Fruit fly (Drosophila melanogaster) whole organism, embryonic: ENCODE results near the gene Ifrd1.

ENCODE experiments used
- Bgb ChIP-seq: fragments of 200-800 bp; sonication (Bioruptor generic); IDR thresholded peaks from 2 replicates; pipeline ENCODE4 v1.3.6; 2022; ENCODE audit warnings: missing biosample characterization, missing genetic modification characterization; ENCODE audit not compliant: partially characterized antibody
- CG10274 ChIP-seq: fragments of 200-800 bp; sonication (Bioruptor generic); optimal IDR thresholded peaks from 3 replicates; lab custom pipeline; 2017; ENCODE audit warnings: missing biosample characterization, mild to moderate bottlenecking, missing genetic modification characterization
- CG10321 ChIP-seq: fragments of 200-800 bp; sonication (Bioruptor generic); IDR thresholded peaks from 2 replicates; pipeline ENCODE4 v1.3.6; 2022; ENCODE audit warnings: missing biosample characterization, missing genetic modification characterization
- CG10654 ChIP-seq: fragments of 200-800 bp; sonication (Bioruptor generic); optimal IDR thresholded peaks from 2 replicates; lab custom pipeline; 2016; ENCODE audit warnings: missing biosample characterization, missing genetic modification characterization
- CG11398 ChIP-seq: fragments of 200-800 bp; sonication (Bioruptor generic); optimal IDR thresholded peaks from 2 replicates; lab custom pipeline; 2016; ENCODE audit warnings: missing biosample characterization, missing genetic modification characterization
- CG11456 ChIP-seq: fragments of 200-800 bp; sonication (Bioruptor generic); IDR thresholded peaks from 3 replicates; pipeline ENCODE4 v1.3.6; 2022; ENCODE audit warnings: missing biosample characterization, missing genetic modification characterization
- CG13894 ChIP-seq: fragments of 200-800 bp; sonication (Bioruptor generic); optimal IDR thresholded peaks from 3 replicates; lab custom pipeline; 2018; ENCODE audit warnings: missing biosample characterization, mild to moderate bottlenecking, missing genetic modification characterization, moderate library complexity
- CG15601 ChIP-seq: fragments of 200-800 bp; sonication (Bioruptor generic); optimal IDR thresholded peaks from 3 replicates; lab custom pipeline; 2019; ENCODE audit warnings: missing biosample characterization, mild to moderate bottlenecking, missing genetic modification characterization, moderate library complexity
- CG17328 ChIP-seq: fragments of 200-800 bp; sonication (Bioruptor generic); IDR thresholded peaks from 2 replicates; pipeline ENCODE4 v1.3.6; 2022; ENCODE audit warnings: missing biosample characterization, missing genetic modification characterization
- CG17385 ChIP-seq: fragments of 200-800 bp; sonication (Bioruptor generic); optimal IDR thresholded peaks from 3 replicates; lab custom pipeline; 2018; ENCODE audit warnings: missing biosample characterization, mild to moderate bottlenecking, missing genetic modification characterization
- CG2875 ChIP-seq: fragments of 200-800 bp; sonication (Bioruptor generic); optimal IDR thresholded peaks from 2 replicates; lab custom pipeline; 2017; ENCODE audit warnings: missing biosample characterization, mild to moderate bottlenecking, missing genetic modification characterization, missing genetic modification reagents
- CG3407 ChIP-seq: fragments of 200-800 bp; sonication (Bioruptor generic); optimal IDR thresholded peaks from 2 replicates; lab custom pipeline; 2018; ENCODE audit warnings: missing biosample characterization, mild to moderate bottlenecking, missing genetic modification characterization
- CG42726 ChIP-seq: fragments of 200-800 bp; sonication (Bioruptor generic); IDR thresholded peaks from 2 replicates; pipeline ENCODE4 v1.3.6; 2022; ENCODE audit warnings: missing biosample characterization, missing genetic modification characterization; ENCODE audit not compliant: partially characterized antibody
- CG4424 ChIP-seq: fragments of 200-800 bp; sonication (Bioruptor generic); optimal IDR thresholded peaks from 3 replicates; lab custom pipeline; 2016; ENCODE audit warnings: missing biosample characterization, missing genetic modification characterization
- CG4730 ChIP-seq: fragments of 200-800 bp; sonication (Bioruptor generic); IDR thresholded peaks from 2 replicates; pipeline ENCODE4 v1.3.6; 2022; ENCODE audit warnings: missing biosample characterization, missing genetic modification characterization
- CG4820 ChIP-seq: fragments of 200-800 bp; sonication (Bioruptor generic); optimal IDR thresholded peaks from 3 replicates; lab custom pipeline; 2016; ENCODE audit warnings: missing biosample characterization, missing genetic modification characterization
- CG6791 ChIP-seq: fragments of 200-800 bp; sonication (Bioruptor generic); IDR thresholded peaks from 3 replicates; pipeline ENCODE4 v1.3.6; 2022; ENCODE audit warnings: missing biosample characterization, missing genetic modification characterization; ENCODE audit not compliant: partially characterized antibody
- CG7745 ChIP-seq: fragments of 200-800 bp; sonication (Bioruptor generic); optimal IDR thresholded peaks from 2 replicates; lab custom pipeline; 2018; ENCODE audit warnings: missing biosample characterization, mild to moderate bottlenecking, missing genetic modification characterization, moderate library complexity
- CG7987 ChIP-seq: fragments of 200-800 bp; sonication (Bioruptor generic); optimal IDR thresholded peaks from 2 replicates; lab custom pipeline; 2018; ENCODE audit warnings: missing biosample characterization, mild to moderate bottlenecking, missing genetic modification characterization, moderate library complexity
- CG8281 ChIP-seq: fragments of 200-800 bp; sonication (Bioruptor generic); optimal IDR thresholded peaks from 2 replicates; lab custom pipeline; 2018; ENCODE audit warnings: missing biosample characterization, mild to moderate bottlenecking, missing genetic modification characterization, moderate library complexity
- CG8359 ChIP-seq: fragments of 200-800 bp; sonication (Bioruptor generic); optimal IDR thresholded peaks from 2 replicates; lab custom pipeline; 2017; ENCODE audit warnings: missing biosample characterization, mild to moderate bottlenecking, missing genetic modification characterization, borderline replicate concordance
- CG8388 ChIP-seq: fragments of 200-800 bp; sonication (Bioruptor generic); optimal IDR thresholded peaks from 2 replicates; lab custom pipeline; 2019; ENCODE audit warnings: missing biosample characterization, mild to moderate bottlenecking, missing genetic modification characterization, moderate library complexity
- CG9215 ChIP-seq: fragments of 200-800 bp; sonication (Bioruptor generic); IDR thresholded peaks from 2 replicates; pipeline ENCODE4 v1.3.6; 2022; ENCODE audit warnings: missing biosample characterization, missing genetic modification characterization
- CkIIα-i1 ChIP-seq: fragments of 200-800 bp; sonication (Bioruptor generic); IDR thresholded peaks from 2 replicates; pipeline ENCODE4 v1.3.6; 2022; ENCODE audit warnings: missing biosample characterization, missing genetic modification characterization
- D19B ChIP-seq: fragments of 200-800 bp; sonication (Bioruptor generic); optimal IDR thresholded peaks from 2 replicates; lab custom pipeline; 2017; ENCODE audit warnings: missing biosample characterization, mild to moderate bottlenecking, missing genetic modification characterization
- Dad ChIP-seq: fragments of 200-800 bp; sonication (Bioruptor generic); optimal IDR thresholded peaks from 3 replicates; lab custom pipeline; 2016; ENCODE audit warnings: missing biosample characterization, missing genetic modification characterization
- Hr39 ChIP-seq: fragments of >200 bp; optimal IDR thresholded peaks from 2 replicates; lab custom pipeline; 2017
- Hsf ChIP-seq: fragments of 200-800 bp; sonication (Bioruptor generic); optimal IDR thresholded peaks from 3 replicates; lab custom pipeline; 2016; ENCODE audit warnings: missing biosample characterization, missing genetic modification characterization
- MTF-1 ChIP-seq: fragments of 200-800 bp; sonication (Bioruptor generic); optimal IDR thresholded peaks from 2 replicates; lab custom pipeline; 2018; ENCODE audit warnings: missing biosample characterization, mild to moderate bottlenecking, missing genetic modification characterization, borderline replicate concordance
- Mad ChIP-seq: fragments of 200-800 bp; sonication (Bioruptor generic); optimal IDR thresholded peaks from 2 replicates; lab custom pipeline; 2016; ENCODE audit warnings: missing biosample characterization, missing genetic modification characterization
- Mrtf ChIP-seq: fragments of 200-800 bp; sonication (Bioruptor generic); IDR thresholded peaks from 3 replicates; pipeline ENCODE4 v1.3.6; 2022; ENCODE audit warnings: missing biosample characterization, missing genetic modification characterization
- Nf-YB ChIP-seq: fragments of 200-800 bp; sonication (Bioruptor generic); optimal IDR thresholded peaks from 3 replicates; lab custom pipeline; 2019; ENCODE audit warnings: missing biosample characterization, mild to moderate bottlenecking, missing genetic modification characterization, moderate library complexity
- Sox100B ChIP-seq: fragments of 200-800 bp; sonication (Bioruptor generic); optimal IDR thresholded peaks from 3 replicates; lab custom pipeline; 2018; ENCODE audit warnings: missing biosample characterization, mild to moderate bottlenecking, missing genetic modification characterization
- Sox102F ChIP-seq: fragments of 200-800 bp; sonication (Bioruptor generic); optimal IDR thresholded peaks from 2 replicates; lab custom pipeline; 2018; ENCODE audit warnings: missing biosample characterization, mild to moderate bottlenecking, missing genetic modification characterization, moderate library complexity
- Sry-β ChIP-seq: fragments of 200-800 bp; sonication (Bioruptor generic); optimal IDR thresholded peaks from 2 replicates; lab custom pipeline; 2018; ENCODE audit warnings: missing biosample characterization, mild to moderate bottlenecking, missing genetic modification characterization, moderate library complexity
- Xrp1 ChIP-seq: fragments of 200-800 bp; sonication (Bioruptor generic); IDR thresholded peaks from 2 replicates; pipeline ENCODE4 v1.3.6; 2022; ENCODE audit warnings: missing biosample characterization, missing genetic modification characterization
- amos ChIP-seq: fragments of 200-800 bp; sonication (Bioruptor generic); IDR thresholded peaks from 2 replicates; pipeline ENCODE4 v1.3.6; 2022; ENCODE audit warnings: missing biosample characterization, missing genetic modification characterization; ENCODE audit not compliant: partially characterized antibody
- bowl ChIP-seq: fragments of 200-800 bp; sonication (Bioruptor generic); IDR thresholded peaks from 2 replicates; pipeline ENCODE4 v1.3.6; 2022; ENCODE audit warnings: missing biosample characterization, missing genetic modification characterization
- bsh ChIP-seq, 2 experiments: fragments of 200-800 bp; sonication (Bioruptor generic); optimal IDR thresholded peaks; 2 replicates each; lab custom pipeline; 2017 to 2018; ENCODE audit warnings: mild to moderate bottlenecking in 2 of 2, missing biosample characterization in 2 of 2, missing genetic modification characterization in 2 of 2, moderate library complexity in 1 of 2
- ci ChIP-seq: fragments of 200-800 bp; sonication (Bioruptor generic); IDR thresholded peaks from 3 replicates; pipeline ENCODE4 v1.3.6; 2022; ENCODE audit warnings: missing biosample characterization, missing genetic modification characterization
- cwo ChIP-seq: fragments of 200-800 bp; sonication (Bioruptor generic); optimal IDR thresholded peaks from 3 replicates; lab custom pipeline; 2017; ENCODE audit warnings: missing biosample characterization, missing genetic modification characterization, mild to moderate bottlenecking, moderate library complexity, missing genetic modification reagents
- dm ChIP-seq: fragments of 200-800 bp; sonication (Bioruptor generic); optimal IDR thresholded peaks from 3 replicates; lab custom pipeline; 2016; ENCODE audit warnings: missing biosample characterization, missing genetic modification characterization
- pzg ChIP-seq: fragments of 200-800 bp; sonication (Bioruptor generic); optimal IDR thresholded peaks from 3 replicates; lab custom pipeline; 2018; ENCODE audit warnings: missing biosample characterization, mild to moderate bottlenecking, missing genetic modification characterization, moderate library complexity
- shn ChIP-seq: fragments of 200-800 bp; sonication (Bioruptor generic); optimal IDR thresholded peaks from 3 replicates; lab custom pipeline; 2016; ENCODE audit warnings: missing biosample characterization, missing genetic modification characterization
- ssp ChIP-seq: fragments of 200-800 bp; sonication (Bioruptor generic); IDR thresholded peaks from 2 replicates; pipeline ENCODE4 v1.3.6; 2022; ENCODE audit warnings: missing biosample characterization, missing genetic modification characterization
- stc ChIP-seq: fragments of 200-800 bp; sonication (Bioruptor generic); IDR thresholded peaks from 2 replicates; pipeline ENCODE4 v1.3.6; 2022; ENCODE audit warnings: missing biosample characterization, missing genetic modification characterization
- sug ChIP-seq: fragments of 200-800 bp; optimal IDR thresholded peaks from 2 replicates; lab custom pipeline; 2019; ENCODE audit warnings: missing biosample characterization, mild to moderate bottlenecking, missing genetic modification characterization, moderate library complexity
- vvl ChIP-seq: fragments of 200-800 bp; sonication (Bioruptor generic); IDR thresholded peaks from 2 replicates; pipeline ENCODE4 v1.3.6; 2022; ENCODE audit warnings: missing biosample characterization, missing genetic modification characterization
- yki ChIP-seq: fragments of >200 bp; optimal IDR thresholded peaks from 3 replicates; lab custom pipeline; 2018

Gene Ifrd1

dm6 chr2L:2857862-2858734, 16.2 kb downstream of the Ifrd1 start (continued):
- TF ChIP-seq Sox100B (peak; percentile 11), vvl (no peak), pzg (GFP tag; lab: Kevin White, UChicago) (no peak), Hr39 (lab: Kevin White, UChicago) (no peak), Bgb (GFP tag; lab: Robert Waterston, UW) (peak; percentile 47; the same call in 1 of the 2 replicates), CG3407 (GFP tag; lab: Kevin White, UChicago) (no peak), CG11456 (no peak), CG10274 (GFP tag; lab: Kevin White, UChicago) (no peak), CG6791 (GFP tag; lab: Robert Waterston, UW) (no peak), ci (GFP tag; lab: Robert Waterston, UW) (peak; percentile 20; the same call in 1 of the 3 replicates), CG4730 (GFP tag; lab: Robert Waterston, UW) (no peak), Nf-YB (no peak), stc (GFP tag; lab: Robert Waterston, UW) (no peak), ssp (GFP tag; lab: Robert Waterston, UW) (no peak), CG17328 (no peak), amos (GFP tag; lab: Robert Waterston, UW) (no peak), Mad (GFP tag; lab: Kevin White, UChicago) (no peak), CG4424 (GFP tag; lab: Kevin White, UChicago) (peak; percentile 17), CG9215 (GFP tag; lab: Robert Waterston, UW) (no peak), D19B (GFP tag; lab: Kevin White, UChicago) (no peak), CG11398 (GFP tag; lab: Kevin White, UChicago) (no peak), CG4820 (no peak), CG2875 (no peak), bsh (GFP tag; optimal IDR thresholded peaks at IDR 0.05; lab: Kevin White, UChicago) (peak; percentile 5 to 57), dm (GFP tag; lab: Kevin White, UChicago) (no peak), CG7745 (tag; lab: Kevin White, UChicago) (no peak), sug (peak; percentile 44), MTF-1 (GFP tag; lab: Kevin White, UChicago) (peak; percentile 32), Sry-β (GFP tag; lab: Kevin White, UChicago) (no peak), Dad (GFP tag; lab: Kevin White, UChicago) (no peak), CG8359 (GFP tag; lab: Kevin White, UChicago) (no peak), shn (GFP tag; lab: Kevin White, UChicago) (peak; percentile 8), CG10654 (GFP tag; lab: Kevin White, UChicago) (no peak), CG10321 (0 out of 2 replicates have a peak, but pooled peaks have one; percentile 16), CkIIα-i1 (GFP tag; lab: Robert Waterston, UW) (no peak), Xrp1 (GFP tag; lab: Robert Waterston, UW) (peak; percentile 29; the same call in 1 of the 2 replicates), yki (lab: Kevin White, UChicago) (no peak), CG17385 (peak; percentile 86), CG15601 (tag; lab: Kevin White, UChicago) (no peak), CG13894 (peak; percentile 43), CG8281 (tag; lab: Kevin White, UChicago) (no peak), Hsf (GFP tag; lab: Kevin White, UChicago) (no peak), CG8388 (GFP tag; lab: Kevin White, UChicago) (no peak), CG7987 (GFP tag; lab: Kevin White, UChicago) (peak; percentile 44), bowl (0 out of 2 replicates have a peak, but pooled peaks have one; percentile 37), Sox102F (peak; percentile 43), CG42726 (GFP tag; lab: Robert Waterston, UW) (0 out of 2 replicates have a peak, but pooled peaks have one; percentile 18), cwo (GFP tag; lab: Kevin White, UChicago) (peak; percentile 34), Mrtf (GFP tag; lab: Robert Waterston, UW) (no peak)
